Worm (Caenorhabditis elegans) whole organism, mixed stage, embryonic: Measurements from ENCODE around the gene F35E8.7.

Experiments used
- M03D4.4 ChIP-seq: sonication (generic microtip); optimal IDR thresholded peaks from 2 replicates; lab custom pipeline; 2017; ENCODE audit warnings: mild to moderate bottlenecking, missing genetic modification characterization, missing compliant biosample characterization
- bed-3 ChIP-seq: fragments of 200-800 bp; sonication (Bioruptor generic); optimal IDR thresholded peaks from 3 replicates; lab custom pipeline; 2018; ENCODE audit warnings: mild to moderate bottlenecking, missing genetic modification characterization, moderate library complexity, missing compliant biosample characterization
- blmp-1 ChIP-seq: fragments of 150-350 bp; optimal IDR thresholded peaks from 2 replicates; lab custom pipeline; 2014; ENCODE audit warnings: missing biosample characterization, missing genetic modification characterization
- ceh-39 ChIP-seq: fragments of 150-350 bp; optimal IDR thresholded peaks from 2 replicates; lab custom pipeline; 2014; ENCODE audit warnings: missing biosample characterization, missing genetic modification characterization
- ceh-43 ChIP-seq: fragments of 200-800 bp; sonication (Bioruptor generic); optimal IDR thresholded peaks from 2 replicates; lab custom pipeline; 2018; ENCODE audit warnings: mild to moderate bottlenecking, missing genetic modification characterization, moderate library complexity, missing compliant biosample characterization
- ceh-83 ChIP-seq: fragments of 200-800 bp; sonication (Bioruptor generic); optimal IDR thresholded peaks from 2 replicates; lab custom pipeline; 2018; ENCODE audit warnings: mild to moderate bottlenecking, missing genetic modification characterization, missing compliant biosample characterization
- ces-1 ChIP-seq: fragments of 150-350 bp; optimal IDR thresholded peaks from 2 replicates; lab custom pipeline; 2014; ENCODE audit warnings: missing biosample characterization, missing genetic modification reagents, missing genetic modification characterization
- cnd-1 ChIP-seq: fragments of 200-800 bp; sonication (Bioruptor generic); optimal IDR thresholded peaks from 2 replicates; lab custom pipeline; 2018; ENCODE audit warnings: mild to moderate bottlenecking, missing genetic modification characterization, missing compliant biosample characterization
- elt-1 ChIP-seq: sonication (generic microtip); optimal IDR thresholded peaks from 2 replicates; lab custom pipeline; 2017; ENCODE audit warnings: missing genetic modification characterization, mild to moderate bottlenecking, missing compliant biosample characterization, antibody characterized with exemption, moderate library complexity, borderline replicate concordance; ENCODE audit not compliant: insufficient read depth
- flh-1 ChIP-seq: fragments of 200-800 bp; sonication (Bioruptor generic); optimal IDR thresholded peaks from 2 replicates; lab custom pipeline; 2018; ENCODE audit warnings: mild to moderate bottlenecking, missing genetic modification characterization, moderate library complexity, missing compliant biosample characterization
- ham-2 ChIP-seq: fragments of 200-800 bp; sonication (Bioruptor generic); optimal IDR thresholded peaks from 2 replicates; lab custom pipeline; 2018; ENCODE audit warnings: mild to moderate bottlenecking, missing genetic modification characterization, missing compliant biosample characterization
- lin-13 ChIP-seq: fragments of 150-350 bp; optimal IDR thresholded peaks from 2 replicates; lab custom pipeline; 2014; ENCODE audit warnings: missing biosample characterization, missing genetic modification characterization
- lin-32 ChIP-seq: fragments of 200-800 bp; sonication (Bioruptor generic); optimal IDR thresholded peaks from 2 replicates; lab custom pipeline; 2018; ENCODE audit warnings: mild to moderate bottlenecking, missing genetic modification characterization, missing compliant biosample characterization
- lsy-2 ChIP-seq: fragments of 150-350 bp; optimal IDR thresholded peaks from 2 replicates; lab custom pipeline; 2014; ENCODE audit warnings: missing biosample characterization, missing genetic modification characterization
- mab-5 ChIP-seq: fragments of 150-350 bp; optimal IDR thresholded peaks from 2 replicates; lab custom pipeline; 2014; ENCODE audit warnings: missing biosample characterization, missing genetic modification characterization
- mep-1 ChIP-seq: fragments of 150-350 bp; optimal IDR thresholded peaks from 2 replicates; lab custom pipeline; 2017; ENCODE audit warnings: missing biosample characterization, missing genetic modification reagents, missing genetic modification characterization, inconsistent platforms
- nhr-12 ChIP-seq: fragments of 150-350 bp; optimal IDR thresholded peaks from 2 replicates; lab custom pipeline; 2014; ENCODE audit warnings: missing biosample characterization, missing genetic modification characterization
- nhr-2 ChIP-seq: fragments of 150-350 bp; optimal IDR thresholded peaks from 2 replicates; lab custom pipeline; 2014; ENCODE audit warnings: missing biosample characterization, missing genetic modification characterization
- nhr-237 ChIP-seq: fragments of 150-350 bp; optimal IDR thresholded peaks from 2 replicates; lab custom pipeline; 2014; ENCODE audit warnings: missing biosample characterization, missing genetic modification characterization
- nhr-28 ChIP-seq: fragments of 150-350 bp; optimal IDR thresholded peaks from 2 replicates; lab custom pipeline; 2014; ENCODE audit warnings: missing biosample characterization, missing genetic modification characterization
- nhr-76 ChIP-seq: sonication (generic microtip); optimal IDR thresholded peaks from 2 replicates; lab custom pipeline; 2017; ENCODE audit warnings: missing biosample characterization, missing genetic modification characterization
- pha-4 ChIP-seq: fragments of 150-350 bp; optimal IDR thresholded peaks from 2 replicates; lab custom pipeline; 2018; ENCODE audit warnings: missing biosample characterization, missing genetic modification reagents, missing genetic modification characterization
- sem-2 ChIP-seq: fragments of 200-800 bp; sonication (Bioruptor generic); optimal IDR thresholded peaks from 2 replicates; lab custom pipeline; 2018; ENCODE audit warnings: mild to moderate bottlenecking, missing genetic modification characterization, missing compliant biosample characterization
- snpc-4 ChIP-seq: fragments of 150-350 bp; optimal IDR thresholded peaks from 2 replicates; lab custom pipeline; 2014; ENCODE audit warnings: missing biosample characterization, missing genetic modification characterization
- sptf-1 ChIP-seq: sonication (generic microtip); optimal IDR thresholded peaks from 2 replicates; lab custom pipeline; 2017; ENCODE audit warnings: mild to moderate bottlenecking, missing genetic modification characterization, moderate library complexity, missing compliant biosample characterization
- tbx-8 ChIP-seq: fragments of 200-800 bp; sonication (Bioruptor generic); optimal IDR thresholded peaks from 2 replicates; lab custom pipeline; 2018; ENCODE audit warnings: mild to moderate bottlenecking, missing genetic modification characterization, moderate library complexity, missing compliant biosample characterization
- unc-120 ChIP-seq: sonication (generic microtip); optimal IDR thresholded peaks from 2 replicates; lab custom pipeline; 2017; ENCODE audit warnings: missing genetic modification characterization, missing compliant biosample characterization; ENCODE audit not compliant: poor library complexity, severe bottlenecking
- unc-62 ChIP-seq: fragments of 150-350 bp; optimal IDR thresholded peaks from 2 replicates; lab custom pipeline; 2014; ENCODE audit warnings: missing biosample characterization, missing genetic modification reagents, missing genetic modification characterization
- zip-8 ChIP-seq: fragments of 150-350 bp; optimal IDR thresholded peaks from 2 replicates; lab custom pipeline; 2014; ENCODE audit warnings: missing biosample characterization, missing genetic modification characterization
- ztf-11 ChIP-seq: fragments of 150-350 bp; optimal IDR thresholded peaks from 2 replicates; lab custom pipeline; 2014; ENCODE audit warnings: missing biosample characterization, missing genetic modification characterization

The F35E8.7 gene

ce11 chrV:15913714-15914113 is at the start of gene F35E8.7:
Gene F35E8.7, plus strand, starts transcription at chrV:15914014.
- TF ChIP-seq ces-1 (no peak), bed-3 (GFP tag; lab: Kevin White, UChicago) (no peak), sptf-1 (no peak), ham-2 (no peak), nhr-237 (no peak), nhr-76 (tag; lab: Kevin White, UChicago) (no peak), mab-5 (tag; lab: Kevin White, UChicago) (no peak), elt-1 (tag; lab: Kevin White, UChicago) (no peak), mep-1 (tag; lab: Kevin White, UChicago) (no peak)

ce11 chrV:15865839-15866238 is 48.0 kb upstream of the F35E8.7 start, which contains the start of gene srh-293:
Gene srh-293, plus strand, starts transcription at chrV:15866139.
- TF ChIP-seq mab-5 (tag; lab: Kevin White, UChicago), result no peak
- TF ChIP-seq M03D4.4, result no peak
- TF ChIP-seq ceh-43 (GFP tag; lab: Kevin White, UChicago), result no peak
- TF ChIP-seq sem-2 (GFP tag; lab: Kevin White, UChicago), result no peak
- TF ChIP-seq unc-120 (tag; lab: Kevin White, UChicago), result no peak
- no peak for TF ChIP-seq ces-1
- no peak for TF ChIP-seq mep-1 (tag; lab: Kevin White, UChicago)
- no peak for TF ChIP-seq pha-4 (tag; lab: Kevin White, UChicago)
- no peak for TF ChIP-seq ceh-83 (GFP tag; lab: Kevin White, UChicago)
- no peak for TF ChIP-seq blmp-1 (tag; lab: Kevin White, UChicago)
- no peak for TF ChIP-seq lin-32
- TF ChIP-seq lin-13 (tag; lab: Kevin White, UChicago), result no peak
- TF ChIP-seq elt-1 (tag; lab: Kevin White, UChicago), result no peak
- TF ChIP-seq bed-3 (GFP tag; lab: Kevin White, UChicago), result no peak
- TF ChIP-seq nhr-76 (tag; lab: Kevin White, UChicago), result no peak
- no peak for TF ChIP-seq nhr-28 (tag; lab: Kevin White, UChicago)
- TF ChIP-seq ztf-11, result no peak
- TF ChIP-seq nhr-2, result no peak
- no peak for TF ChIP-seq lsy-2 (tag; lab: Kevin White, UChicago)
- TF ChIP-seq snpc-4, result no peak

- TF ChIP-seq nhr-2 (no peak), M03D4.4 (no peak), ceh-83 (GFP tag; lab: Kevin White, UChicago) (no peak), pha-4 (tag; lab: Kevin White, UChicago) (no peak), sem-2 (GFP tag; lab: Kevin White, UChicago) (no peak), unc-120 (tag; lab: Kevin White, UChicago) (no peak), mab-5 (tag; lab: Kevin White, UChicago) (no peak), cnd-1 (tag; lab: Kevin White, UChicago) (no peak), snpc-4 (no peak), flh-1 (GFP tag; lab: Kevin White, UChicago) (no peak), tbx-8 (GFP tag; lab: Kevin White, UChicago) (no peak), zip-8 (tag; lab: Kevin White, UChicago) (no peak), nhr-12 (tag; lab: Kevin White, UChicago) (no peak), lin-32 (no peak), ztf-11 (no peak), unc-62 (GFP tag; lab: Kevin White, UChicago) (no peak), lsy-2 (tag; lab: Kevin White, UChicago) (no peak)
Observed at ce11 chrV:15867373-15867772, 46.4 kb upstream of the F35E8.7 start, which contains the start of gene fbxa-197. Gene fbxa-197, plus strand, starts transcription at chrV:15867673.

ce11 chrV:15870356-15870755 is 43.5 kb upstream of the F35E8.7 start, which contains the start of gene str-57:
Gene str-57, plus strand, starts transcription at chrV:15870656.
- TF ChIP-seq nhr-237 (no peak), ztf-11 (no peak), ceh-43 (GFP tag; lab: Kevin White, UChicago) (no peak), tbx-8 (GFP tag; lab: Kevin White, UChicago) (no peak), nhr-12 (tag; lab: Kevin White, UChicago) (no peak), ces-1 (no peak), ceh-83 (GFP tag; lab: Kevin White, UChicago) (no peak), blmp-1 (tag; lab: Kevin White, UChicago) (no peak), ceh-39 (tag; lab: Kevin White, UChicago) (no peak), lin-13 (tag; lab: Kevin White, UChicago) (no peak), lsy-2 (tag; lab: Kevin White, UChicago) (no peak)

ce11 chrV:15872273-15872672 is 41.5 kb upstream of the F35E8.7 start, which contains the start of gene str-56:
Gene str-56, plus strand, starts transcription at chrV:15872573.
- TF ChIP-seq nhr-237, result no peak
- TF ChIP-seq unc-120 (tag; lab: Kevin White, UChicago), result no peak
- TF ChIP-seq blmp-1 (tag; lab: Kevin White, UChicago), result no peak
